Worm (Caenorhabditis elegans): ENCODE data around the gene F13D12.8.

The F13D12.8 gene

ce11 chrII:11725615-11726014 lies 6.8 kb downstream of the F13D12.8 start:
- TF ChIP-seq lin-13 (tag; optimal IDR thresholded peaks at IDR 0.05): no peak
- TF ChIP-seq elt-1 (tag; optimal IDR thresholded peaks at IDR 0.05; ENCODE audit: borderline replicate concordance, insufficient read depth): no peak
- TF ChIP-seq blmp-1 (tag; optimal IDR thresholded peaks at IDR 0.05): no peak
- no peak for TF ChIP-seq ceh-43 (GFP tag; optimal IDR thresholded peaks at IDR 0.05)
- no peak for TF ChIP-seq ces-1 (GFP tag; optimal IDR thresholded peaks at IDR 0.05)
- TF ChIP-seq lin-32 (GFP tag; optimal IDR thresholded peaks at IDR 0.05): no peak
- TF ChIP-seq drap-1 (GFP tag; optimal IDR thresholded peaks at IDR 0.05): no peak
- TF ChIP-seq sem-2 (GFP tag; optimal IDR thresholded peaks at IDR 0.05): no peak
- TF ChIP-seq ham-2 (GFP tag; optimal IDR thresholded peaks at IDR 0.05): no peak
- TF ChIP-seq nhr-76 (tag; optimal IDR thresholded peaks at IDR 0.05): no peak
- no peak for TF ChIP-seq elt-3 (tag; optimal IDR thresholded peaks at IDR 0.05)
- no peak for TF ChIP-seq nhr-12 (tag; optimal IDR thresholded peaks at IDR 0.05)
- no peak for TF ChIP-seq unc-62 (GFP tag; optimal IDR thresholded peaks at IDR 0.05)
- TF ChIP-seq mls-2 (tag; optimal IDR thresholded peaks at IDR 0.05): no peak
- TF ChIP-seq sptf-1 (tag; optimal IDR thresholded peaks at IDR 0.05): no peak
- no peak for TF ChIP-seq zip-8 (tag; optimal IDR thresholded peaks at IDR 0.05)
- TF ChIP-seq ceh-83 (GFP tag; optimal IDR thresholded peaks at IDR 0.05): no peak
- no peak for TF ChIP-seq pha-4 (tag; optimal IDR thresholded peaks at IDR 0.05)
- no peak for TF ChIP-seq lsy-2 (tag; optimal IDR thresholded peaks at IDR 0.05)
- no peak for TF ChIP-seq M03D4.4 (tag; optimal IDR thresholded peaks at IDR 0.05)

- TF ChIP-seq ceh-39 (tag; optimal IDR thresholded peaks at IDR 0.05): no peak
- no peak for TF ChIP-seq ham-2 (GFP tag; optimal IDR thresholded peaks at IDR 0.05)
- peak; percentile 25 for TF ChIP-seq unc-120 (tag; optimal IDR thresholded peaks at IDR 0.05; ENCODE audit: poor library complexity, severe bottlenecking)
- no peak for TF ChIP-seq tbx-8 (GFP tag; optimal IDR thresholded peaks at IDR 0.05)
- TF ChIP-seq lin-32 (GFP tag; optimal IDR thresholded peaks at IDR 0.05): no peak
- no peak for TF ChIP-seq mep-1 (tag; optimal IDR thresholded peaks at IDR 0.05)
- no peak for TF ChIP-seq blmp-1 (tag; optimal IDR thresholded peaks at IDR 0.05)
- TF ChIP-seq nhr-2 (tag; optimal IDR thresholded peaks at IDR 0.05): no peak
- TF ChIP-seq M03D4.4 (tag; optimal IDR thresholded peaks at IDR 0.05): no peak
- no peak for TF ChIP-seq flh-1 (GFP tag; optimal IDR thresholded peaks at IDR 0.05)
- no peak for TF ChIP-seq nhr-76 (tag; optimal IDR thresholded peaks at IDR 0.05)
- TF ChIP-seq nhr-237 (tag; optimal IDR thresholded peaks at IDR 0.05): no peak
- no peak for TF ChIP-seq snpc-4 (tag; optimal IDR thresholded peaks at IDR 0.05)
- no peak for TF ChIP-seq elt-3 (tag; optimal IDR thresholded peaks at IDR 0.05)
- no peak for TF ChIP-seq pha-4 (tag; optimal IDR thresholded peaks at IDR 0.05)
- TF ChIP-seq nhr-28 (tag; optimal IDR thresholded peaks at IDR 0.05): no peak
- TF ChIP-seq mab-5 (tag; optimal IDR thresholded peaks at IDR 0.05): no peak
- peak; percentile 74 for TF ChIP-seq hlh-1 (tag; optimal IDR thresholded peaks at IDR 0.05)
- TF ChIP-seq nhr-12 (tag; optimal IDR thresholded peaks at IDR 0.05): no peak
- peak; percentile 85 for TF ChIP-seq ces-1 (GFP tag; optimal IDR thresholded peaks at IDR 0.05)
- no peak for TF ChIP-seq mls-2 (tag; optimal IDR thresholded peaks at IDR 0.05)
- no peak for TF ChIP-seq ceh-43 (GFP tag; optimal IDR thresholded peaks at IDR 0.05)
- TF ChIP-seq bed-3 (GFP tag; optimal IDR thresholded peaks at IDR 0.05): no peak
- no peak for TF ChIP-seq cnd-1 (tag; optimal IDR thresholded peaks at IDR 0.05)
- no peak for TF ChIP-seq lin-13 (tag; optimal IDR thresholded peaks at IDR 0.05)
- TF ChIP-seq ceh-83 (GFP tag; optimal IDR thresholded peaks at IDR 0.05): no peak
Observed at ce11 chrII:11724362-11724761, 8.0 kb downstream of the F13D12.8 start.

ce11 chrII:11723904-11724303 lies 8.5 kb downstream of the F13D12.8 start, which contains the start of gene ldh-1:
Gene ldh-1, plus strand, starts transcription at chrII:11724204.
- TF ChIP-seq snpc-4 (tag; optimal IDR thresholded peaks at IDR 0.05): no peak
- TF ChIP-seq ces-1 (GFP tag; optimal IDR thresholded peaks at IDR 0.05): peak; percentile 37

- TF ChIP-seq snpc-4 (tag; optimal IDR thresholded peaks at IDR 0.05) (no peak), hlh-1 (tag; optimal IDR thresholded peaks at IDR 0.05) (no peak), nhr-28 (tag; optimal IDR thresholded peaks at IDR 0.05) (no peak), M03D4.4 (tag; optimal IDR thresholded peaks at IDR 0.05) (no peak), flh-1 (GFP tag; optimal IDR thresholded peaks at IDR 0.05) (no peak), lin-13 (tag; optimal IDR thresholded peaks at IDR 0.05) (no peak), cnd-1 (tag; optimal IDR thresholded peaks at IDR 0.05) (no peak), unc-39 (tag; optimal IDR thresholded peaks at IDR 0.05) (no peak), ztf-11 (tag; optimal IDR thresholded peaks at IDR 0.05) (no peak), ces-1 (GFP tag; optimal IDR thresholded peaks at IDR 0.05) (no peak), mls-2 (tag; optimal IDR thresholded peaks at IDR 0.05) (no peak)
Observed at ce11 chrII:11722164-11722563, 10.2 kb downstream of the F13D12.8 start.
